Fruit fly (Drosophila melanogaster): ENCODE data around the gene CG9592.

CG9592 gene

dm6 chr3L:14553891-14554303 is 36.3 kb downstream of the CG9592 start (continued):
- TF ChIP-seq gro (GFP tag; optimal IDR thresholded peaks at IDR 0.05), result peak; percentile 15
- no peak for TF ChIP-seq CG10979 (tag; optimal IDR thresholded peaks at IDR 0.05)
- TF ChIP-seq Med (GFP tag), result peak; percentile 51

DNA sequence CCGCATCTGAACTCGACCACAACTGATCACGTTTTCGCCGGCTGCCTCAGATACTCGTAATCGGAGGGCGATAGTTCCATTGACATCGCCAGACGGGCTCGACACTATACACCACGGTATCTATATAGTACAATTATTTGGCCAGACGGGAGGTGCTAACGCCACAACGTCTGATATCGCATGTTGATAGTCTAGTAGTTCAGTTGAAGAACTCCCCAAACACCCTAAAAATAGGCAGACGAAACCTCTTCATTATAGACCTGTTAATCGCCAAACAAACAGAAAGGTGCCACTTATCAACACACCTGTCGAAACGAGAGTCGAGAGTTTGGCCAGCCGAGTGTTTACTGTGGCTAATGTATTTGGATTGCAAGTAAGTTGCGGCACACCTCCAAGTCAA is 37.4 kb downstream of the CG9592 start:
- TF ChIP-seq CG5180 (GFP tag; optimal IDR thresholded peaks at IDR 0.05) (peak; percentile 67), ttk (GFP tag; IDR thresholded peaks at IDR 0.05) (no peak), CG3407 (GFP tag; optimal IDR thresholded peaks at IDR 0.05) (peak; percentile 12), CG12155 (GFP tag; optimal IDR thresholded peaks at IDR 0.05) (peak; percentile 11), gsb-n (tag; optimal IDR thresholded peaks at IDR 0.05) (peak; percentile 17), CG12299 (tag; optimal IDR thresholded peaks at IDR 0.05) (no peak), CG7987 (GFP tag; optimal IDR thresholded peaks at IDR 0.05) (peak; percentile 92), CG17186 (GFP tag; optimal IDR thresholded peaks at IDR 0.05) (no peak), rib (GFP tag; IDR thresholded peaks at IDR 0.05) (peak; percentile 64), BEAF-32 (GFP tag; optimal IDR thresholded peaks at IDR 0.05) (peak; percentile 21), croc (GFP tag; conservative IDR thresholded peaks at IDR 0.05) (no peak), en (GFP tag; optimal IDR thresholded peaks at IDR 0.05) (peak; percentile 12), sob (GFP tag; IDR thresholded peaks at IDR 0.05) (peak; percentile 56; the same call in 1 of the 2 replicates), CG11504 (tag; optimal IDR thresholded peaks at IDR 0.05) (peak; percentile 9), Nf-YC (tag; optimal IDR thresholded peaks at IDR 0.05) (peak; percentile 48), dati (GFP tag; IDR thresholded peaks at IDR 0.05) (0 out of 2 replicates have a peak, but pooled peaks have one; percentile 9), CG1832 (GFP tag; optimal IDR thresholded peaks at IDR 0.05) (no peak), Side (GFP tag; optimal IDR thresholded peaks at IDR 0.05) (peak; percentile 30), gcm2 (GFP tag; optimal IDR thresholded peaks at IDR 0.05) (no peak), NC2β (GFP tag; optimal IDR thresholded peaks at IDR 0.05) (peak; percentile 3), BtbVII (GFP tag; optimal IDR thresholded peaks at IDR 0.05) (peak; percentile 69), Blimp-1 (GFP tag; optimal IDR thresholded peaks at IDR 0.05) (peak; percentile 40), CG12071 (GFP tag; optimal IDR thresholded peaks at IDR 0.05) (peak; percentile 70), CG18011 (GFP tag; optimal IDR thresholded peaks at IDR 0.05) (no peak), CG10462 (GFP tag; optimal IDR thresholded peaks at IDR 0.05) (no peak), CG31365 (tag; optimal IDR thresholded peaks at IDR 0.05) (peak; percentile 53), Bdp1 (GFP tag; optimal IDR thresholded peaks at IDR 0.05) (no peak), cwo (GFP tag; optimal IDR thresholded peaks at IDR 0.05) (peak; percentile 85), CG15269 (tag; optimal IDR thresholded peaks at IDR 0.05) (peak; percentile 38), CG8944 (GFP tag; optimal IDR thresholded peaks at IDR 0.05) (no peak), CG17912 (GFP tag; optimal IDR thresholded peaks at IDR 0.05) (peak; percentile 65), CG8359 (GFP tag; optimal IDR thresholded peaks at IDR 0.05; ENCODE audit: borderline replicate concordance) (peak; percentile 62), CG31441 (GFP tag; IDR thresholded peaks at IDR 0.05) (peak; percentile 42; the same call in 1 of the 2 replicates), CG10209 (GFP tag; optimal IDR thresholded peaks at IDR 0.05) (peak; percentile 60), H2.0 (GFP tag; IDR thresholded peaks at IDR 0.05) (no peak), CG17385 (GFP tag; optimal IDR thresholded peaks at IDR 0.05) (peak; percentile 39), CG17829 (tag; optimal IDR thresholded peaks at IDR 0.05) (no peak), lab (GFP tag; optimal IDR thresholded peaks at IDR 0.05) (peak; percentile 72), CG17568 (GFP tag; optimal IDR thresholded peaks at IDR 0.05) (peak; percentile 58), Elba2 (GFP tag; optimal IDR thresholded peaks at IDR 0.05) (no peak), zfh1 (GFP tag; IDR thresholded peaks at IDR 0.05) (peak; percentile 57; the same call in 2 of the 3 replicates), CG1233 (GFP tag; optimal IDR thresholded peaks at IDR 0.05) (peak; percentile 60), wor (GFP tag; IDR thresholded peaks at IDR 0.05) (no peak), Nf-YB (GFP tag; optimal IDR thresholded peaks at IDR 0.05) (peak; percentile 24), zfh2 (GFP tag; optimal IDR thresholded peaks at IDR 0.05) (no peak)

All from whole organism, embryonic.